Worm (Caenorhabditis elegans) whole organism, mixed stage, embryonic: Measurements from ENCODE around the gene gsr-1.

Experiments
- M03D4.4 ChIP-seq: sonication (generic microtip); optimal IDR thresholded peaks from 2 replicates; lab custom pipeline; 2017; ENCODE audit warnings: mild to moderate bottlenecking, missing genetic modification characterization, missing compliant biosample characterization
- bed-3 ChIP-seq: fragments of 200-800 bp; sonication (Bioruptor generic); optimal IDR thresholded peaks from 3 replicates; lab custom pipeline; 2018; ENCODE audit warnings: mild to moderate bottlenecking, missing genetic modification characterization, moderate library complexity, missing compliant biosample characterization
- blmp-1 ChIP-seq: fragments of 150-350 bp; optimal IDR thresholded peaks from 2 replicates; lab custom pipeline; 2014; ENCODE audit warnings: missing biosample characterization, missing genetic modification characterization
- ceh-39 ChIP-seq: fragments of 150-350 bp; optimal IDR thresholded peaks from 2 replicates; lab custom pipeline; 2014; ENCODE audit warnings: missing biosample characterization, missing genetic modification characterization
- ceh-43 ChIP-seq: fragments of 200-800 bp; sonication (Bioruptor generic); optimal IDR thresholded peaks from 2 replicates; lab custom pipeline; 2018; ENCODE audit warnings: mild to moderate bottlenecking, missing genetic modification characterization, moderate library complexity, missing compliant biosample characterization
- ces-1 ChIP-seq: fragments of 150-350 bp; optimal IDR thresholded peaks from 2 replicates; lab custom pipeline; 2014; ENCODE audit warnings: missing biosample characterization, missing genetic modification reagents, missing genetic modification characterization
- drap-1 ChIP-seq: fragments of 200-800 bp; sonication (Bioruptor generic); optimal IDR thresholded peaks from 3 replicates; lab custom pipeline; 2018; ENCODE audit warnings: mild to moderate bottlenecking, missing genetic modification characterization, missing compliant biosample characterization
- elt-1 ChIP-seq: sonication (generic microtip); optimal IDR thresholded peaks from 2 replicates; lab custom pipeline; 2017; ENCODE audit warnings: missing genetic modification characterization, mild to moderate bottlenecking, missing compliant biosample characterization, antibody characterized with exemption, moderate library complexity, borderline replicate concordance; ENCODE audit not compliant: insufficient read depth
- flh-1 ChIP-seq: fragments of 200-800 bp; sonication (Bioruptor generic); optimal IDR thresholded peaks from 2 replicates; lab custom pipeline; 2018; ENCODE audit warnings: mild to moderate bottlenecking, missing genetic modification characterization, moderate library complexity, missing compliant biosample characterization
- ham-2 ChIP-seq: fragments of 200-800 bp; sonication (Bioruptor generic); optimal IDR thresholded peaks from 2 replicates; lab custom pipeline; 2018; ENCODE audit warnings: mild to moderate bottlenecking, missing genetic modification characterization, missing compliant biosample characterization
- hlh-1 ChIP-seq: fragments of 150-350 bp; optimal IDR thresholded peaks from 2 replicates; lab custom pipeline; 2014; ENCODE audit warnings: missing biosample characterization, missing genetic modification reagents, missing genetic modification characterization
- lin-32 ChIP-seq: fragments of 200-800 bp; sonication (Bioruptor generic); optimal IDR thresholded peaks from 2 replicates; lab custom pipeline; 2018; ENCODE audit warnings: mild to moderate bottlenecking, missing genetic modification characterization, missing compliant biosample characterization
- lsy-2 ChIP-seq: fragments of 150-350 bp; optimal IDR thresholded peaks from 2 replicates; lab custom pipeline; 2014; ENCODE audit warnings: missing biosample characterization, missing genetic modification characterization
- mab-5 ChIP-seq: fragments of 150-350 bp; optimal IDR thresholded peaks from 2 replicates; lab custom pipeline; 2014; ENCODE audit warnings: missing biosample characterization, missing genetic modification characterization
- mep-1 ChIP-seq: fragments of 150-350 bp; optimal IDR thresholded peaks from 2 replicates; lab custom pipeline; 2017; ENCODE audit warnings: missing biosample characterization, missing genetic modification reagents, missing genetic modification characterization, inconsistent platforms
- mls-2 ChIP-seq: sonication (generic microtip); optimal IDR thresholded peaks from 2 replicates; lab custom pipeline; 2016; ENCODE audit warnings: mild to moderate bottlenecking, missing genetic modification characterization, moderate library complexity, missing compliant biosample characterization
- nhr-12 ChIP-seq: fragments of 150-350 bp; optimal IDR thresholded peaks from 2 replicates; lab custom pipeline; 2014; ENCODE audit warnings: missing biosample characterization, missing genetic modification characterization
- nhr-28 ChIP-seq: fragments of 150-350 bp; optimal IDR thresholded peaks from 2 replicates; lab custom pipeline; 2014; ENCODE audit warnings: missing biosample characterization, missing genetic modification characterization
- nhr-76 ChIP-seq: sonication (generic microtip); optimal IDR thresholded peaks from 2 replicates; lab custom pipeline; 2017; ENCODE audit warnings: missing biosample characterization, missing genetic modification characterization
- sptf-1 ChIP-seq: sonication (generic microtip); optimal IDR thresholded peaks from 2 replicates; lab custom pipeline; 2017; ENCODE audit warnings: mild to moderate bottlenecking, missing genetic modification characterization, moderate library complexity, missing compliant biosample characterization
- tbx-8 ChIP-seq: fragments of 200-800 bp; sonication (Bioruptor generic); optimal IDR thresholded peaks from 2 replicates; lab custom pipeline; 2018; ENCODE audit warnings: mild to moderate bottlenecking, missing genetic modification characterization, moderate library complexity, missing compliant biosample characterization
- unc-120 ChIP-seq: sonication (generic microtip); optimal IDR thresholded peaks from 2 replicates; lab custom pipeline; 2017; ENCODE audit warnings: missing genetic modification characterization, missing compliant biosample characterization; ENCODE audit not compliant: poor library complexity, severe bottlenecking
- unc-39 ChIP-seq: fragments of 150-350 bp; optimal IDR thresholded peaks from 2 replicates; lab custom pipeline; 2014; ENCODE audit warnings: missing biosample characterization, missing genetic modification characterization
- unc-62 ChIP-seq: fragments of 150-350 bp; optimal IDR thresholded peaks from 2 replicates; lab custom pipeline; 2014; ENCODE audit warnings: missing biosample characterization, missing genetic modification reagents, missing genetic modification characterization
- zip-8 ChIP-seq: fragments of 150-350 bp; optimal IDR thresholded peaks from 2 replicates; lab custom pipeline; 2014; ENCODE audit warnings: missing biosample characterization, missing genetic modification characterization

Gene gsr-1

DNA sequence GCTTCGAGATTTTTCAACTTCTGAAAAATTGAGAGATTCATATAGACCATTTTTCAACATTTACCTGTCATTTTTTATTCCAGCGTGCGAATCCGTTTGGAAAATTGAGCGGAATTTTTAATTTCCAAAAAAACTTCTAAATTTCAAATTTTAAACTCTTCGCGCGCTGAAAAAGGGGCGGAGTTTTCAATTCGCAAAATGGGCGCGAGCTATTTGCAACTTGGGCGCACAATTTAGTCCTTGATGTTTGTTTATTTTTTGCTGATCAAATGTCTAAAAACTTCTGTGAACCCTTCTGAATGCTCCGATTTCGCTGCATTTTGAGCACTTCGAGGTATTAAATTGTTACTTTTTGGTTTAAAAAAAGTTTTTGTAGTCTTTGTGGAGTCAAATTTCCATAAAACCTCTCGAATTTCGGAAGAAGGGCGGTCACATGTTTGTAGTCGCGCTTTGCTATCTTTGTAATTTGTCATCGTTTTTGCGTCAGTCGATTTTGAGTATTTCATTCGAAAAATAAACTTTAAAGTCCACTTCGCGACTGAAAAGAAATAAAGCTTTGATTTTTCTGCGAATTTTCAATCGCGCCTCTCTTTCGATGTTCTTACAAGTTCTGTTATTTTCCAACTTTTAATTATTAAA is at the start of gene gsr-1, which contains the start of gene madf-8:
Gene gsr-1 (plus strand): TSS at position 231 of the 639 bp plus-strand sequence.
Gene madf-8 (minus strand): TSS at position 156 of the 639 bp plus-strand sequence.
- TF ChIP-seq mep-1 (tag; lab: Kevin White, UChicago), result peak; percentile 39
- peak; percentile 28 for TF ChIP-seq hlh-1 (tag; lab: Kevin White, UChicago)
- TF ChIP-seq sptf-1 (tag; lab: Kevin White, UChicago), result peak; percentile 36
- TF ChIP-seq unc-120, result peak; percentile 51
- TF ChIP-seq M03D4.4 (tag; lab: Kevin White, UChicago), result no peak
- TF ChIP-seq lsy-2 (tag; lab: Kevin White, UChicago), result peak; percentile 7
- no peak for TF ChIP-seq elt-1 (tag; lab: Kevin White, UChicago)
- TF ChIP-seq ces-1 (GFP tag; lab: Kevin White, UChicago), result peak; percentile 0

DNA sequence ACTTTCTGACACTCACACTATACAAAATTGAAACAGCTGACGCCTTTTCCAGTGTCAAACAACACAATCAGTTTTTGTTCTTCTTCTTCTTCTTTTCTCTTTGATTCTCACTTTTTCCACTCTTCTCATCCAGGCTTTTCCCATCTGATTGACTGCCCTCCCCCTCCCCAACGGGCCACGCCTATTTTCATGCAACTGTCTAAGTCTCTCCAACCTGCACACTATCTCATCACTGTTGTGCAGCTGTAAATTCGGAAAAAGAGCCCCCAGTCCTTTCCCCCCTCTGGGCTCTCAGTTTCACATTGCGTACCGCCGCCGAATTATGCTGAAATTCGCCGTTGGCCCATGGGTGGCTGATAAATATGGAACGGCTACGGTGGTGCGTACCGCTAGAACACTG is 49.4 kb upstream of the gsr-1 start:
- no peak for TF ChIP-seq M03D4.4 (tag; lab: Kevin White, UChicago)
- TF ChIP-seq hlh-1 (tag; lab: Kevin White, UChicago), result peak; percentile 86
- TF ChIP-seq unc-62, result peak; percentile 37
- peak; percentile 66 for TF ChIP-seq unc-120
- TF ChIP-seq nhr-76, result no peak
- no peak for TF ChIP-seq unc-39

DNA sequence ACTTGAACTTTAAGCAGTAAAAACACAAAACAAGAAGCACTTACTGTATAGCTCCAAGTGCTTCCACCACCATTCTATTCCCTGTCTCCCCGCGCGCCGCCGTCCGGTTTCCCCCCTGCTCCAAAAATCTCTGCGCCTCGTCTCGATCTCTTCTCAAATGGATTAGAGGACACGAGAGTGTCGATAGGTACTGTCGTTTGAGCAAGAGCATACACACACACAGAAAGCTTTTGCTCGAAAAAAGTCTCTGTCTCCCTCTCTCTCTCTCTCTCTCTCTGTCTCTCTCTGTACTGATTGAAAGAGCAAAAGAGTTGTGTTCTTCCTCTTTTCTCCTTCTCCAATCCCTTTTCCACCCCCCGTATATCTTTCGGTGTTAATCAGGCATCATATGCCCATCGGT is 45.0 kb upstream of the gsr-1 start:
- TF ChIP-seq lin-32 (GFP tag; lab: Kevin White, UChicago) (no peak), sptf-1 (tag; lab: Kevin White, UChicago) (no peak), ces-1 (GFP tag; lab: Kevin White, UChicago) (no peak), mep-1 (tag; lab: Kevin White, UChicago) (no peak), elt-1 (tag; lab: Kevin White, UChicago) (no peak), tbx-8 (GFP tag; lab: Kevin White, UChicago) (no peak), flh-1 (no peak), nhr-12 (tag; lab: Kevin White, UChicago) (no peak), bed-3 (GFP tag; lab: Kevin White, UChicago) (no peak), zip-8 (tag; lab: Kevin White, UChicago) (no peak), unc-62 (no peak), nhr-28 (tag; lab: Kevin White, UChicago) (no peak), nhr-76 (no peak)

ce11 chrIII:3612387-3612786 is 38.3 kb upstream of the gsr-1 start:
- TF ChIP-seq unc-62 (no peak), mls-2 (tag; lab: Kevin White, UChicago) (no peak), bed-3 (GFP tag; lab: Kevin White, UChicago) (no peak), nhr-76 (no peak), sptf-1 (tag; lab: Kevin White, UChicago) (peak; percentile 48), ceh-43 (GFP tag; lab: Kevin White, UChicago) (no peak), lsy-2 (tag; lab: Kevin White, UChicago) (no peak), unc-120 (no peak), mab-5 (tag; lab: Kevin White, UChicago) (no peak)

- TF ChIP-seq unc-39, result no peak
- no peak for TF ChIP-seq ham-2 (GFP tag; lab: Kevin White, UChicago)
- TF ChIP-seq mab-5 (tag; lab: Kevin White, UChicago), result no peak
- TF ChIP-seq flh-1, result no peak
- no peak for TF ChIP-seq drap-1 (GFP tag; lab: Kevin White, UChicago)
Measured at ce11 chrIII:3612882-3613479, 37.7 kb upstream of the gsr-1 start.

DNA sequence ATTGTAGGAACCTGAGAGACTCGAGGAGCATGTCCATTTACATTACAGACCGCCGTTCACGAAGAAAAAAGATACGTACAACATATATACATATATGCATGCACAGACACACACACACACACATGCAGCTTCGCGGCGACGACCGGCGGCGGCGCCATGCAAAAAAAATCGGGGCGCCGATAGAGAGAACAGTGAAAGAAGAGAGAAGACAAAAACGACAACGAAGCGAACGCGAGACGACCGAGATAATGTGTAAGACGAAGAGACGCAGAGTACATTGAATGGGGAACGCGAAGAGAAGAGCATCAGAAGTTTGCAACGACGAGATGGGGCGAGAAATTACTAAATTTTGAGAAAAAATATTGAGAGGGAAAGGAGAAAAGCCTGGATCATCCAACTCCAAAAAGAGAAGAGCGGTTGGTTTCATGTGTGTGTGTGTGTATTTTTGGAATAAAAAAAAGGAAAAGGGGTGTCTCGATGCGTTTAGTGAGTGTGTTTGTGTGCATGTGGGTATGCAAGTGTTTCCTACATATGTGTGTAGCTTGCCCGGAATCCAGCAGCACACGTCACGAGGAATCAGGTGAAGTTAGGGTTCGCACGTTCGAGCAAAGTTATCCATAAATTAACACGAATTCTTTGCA is 31.0 kb upstream of the gsr-1 start:
- no peak for TF ChIP-seq unc-39
- no peak for TF ChIP-seq ceh-43 (GFP tag; lab: Kevin White, UChicago)
- no peak for TF ChIP-seq ham-2 (GFP tag; lab: Kevin White, UChicago)
- no peak for TF ChIP-seq ceh-39 (tag; lab: Kevin White, UChicago)
- TF ChIP-seq blmp-1 (tag; lab: Kevin White, UChicago), result no peak
- TF ChIP-seq elt-1 (tag; lab: Kevin White, UChicago), result no peak
- no peak for TF ChIP-seq tbx-8 (GFP tag; lab: Kevin White, UChicago)
- no peak for TF ChIP-seq hlh-1 (tag; lab: Kevin White, UChicago)
- TF ChIP-seq drap-1 (GFP tag; lab: Kevin White, UChicago), result no peak
